Worm (Caenorhabditis elegans): ENCODE data around the gene arx-6.
"Not testable (repeated sequence)": the region's sequence is repeated elsewhere in the genome, so short reads cannot be mapped to it uniquely, and the experiment has no call there.

arx-6 gene

ce11 chrIII:4920221-4920620 is 41.8 kb downstream of the arx-6 start, which contains the start of gene ula-1:
ula-1 (minus strand) TSS chrIII:4920321.
- TF ChIP-seq W03F9.2 (tag; optimal IDR thresholded peaks at IDR 0.05) (no peak), dao-5 (tag; optimal IDR thresholded peaks at IDR 0.05) (no peak)

- TF ChIP-seq dao-5, W03F9.2, him-1 (tag; optimal IDR thresholded peaks at IDR 0.05): not testable (repeated sequence)
Measured at ce11 chrIII:4922020-4922419, 43.6 kb downstream of the arx-6 start, which contains the start of gene mmab-1. mmab-1 (minus strand) TSS chrIII:4922114.

ce11 chrIII:4924134-4924533 is 45.7 kb downstream of the arx-6 start:
- TF ChIP-seq W03F9.2 (tag; optimal IDR thresholded peaks at IDR 0.05) (no peak), him-1 (tag; optimal IDR thresholded peaks at IDR 0.05) (no peak), dao-5 (tag; optimal IDR thresholded peaks at IDR 0.05) (no peak)

Data from whole organism, L4/young adult.